Worm (Caenorhabditis elegans): ENCODE data around the gene srh-30.

srh-30 gene

ce11 chrV:6803992-6804391, 32.4 kb upstream of the srh-30 start, which contains the start of gene dmsr-11:
Gene dmsr-11 (minus strand): TSS chrV:6804092.
- TF ChIP-seq hmbx-1 (tag; optimal IDR thresholded peaks at IDR 0.05) (no peak), pes-1 (GFP tag; IDR thresholded peaks at IDR 0.05) (no peak), sea-1 (GFP tag; conservative IDR thresholded peaks at IDR 0.05) (no peak), scrt-1 (GFP tag; IDR thresholded peaks at IDR 0.05) (no peak), ama-1 (optimal IDR thresholded peaks at IDR 0.05) (no peak), tbx-37 (GFP tag; conservative IDR thresholded peaks at IDR 0.05) (no peak), ceh-13 (GFP tag; optimal IDR thresholded peaks at IDR 0.05) (no peak), B0310.2 (tag; optimal IDR thresholded peaks at IDR 0.05) (no peak), flt-1 (GFP tag; IDR thresholded peaks at IDR 0.05) (no peak)

DNA sequence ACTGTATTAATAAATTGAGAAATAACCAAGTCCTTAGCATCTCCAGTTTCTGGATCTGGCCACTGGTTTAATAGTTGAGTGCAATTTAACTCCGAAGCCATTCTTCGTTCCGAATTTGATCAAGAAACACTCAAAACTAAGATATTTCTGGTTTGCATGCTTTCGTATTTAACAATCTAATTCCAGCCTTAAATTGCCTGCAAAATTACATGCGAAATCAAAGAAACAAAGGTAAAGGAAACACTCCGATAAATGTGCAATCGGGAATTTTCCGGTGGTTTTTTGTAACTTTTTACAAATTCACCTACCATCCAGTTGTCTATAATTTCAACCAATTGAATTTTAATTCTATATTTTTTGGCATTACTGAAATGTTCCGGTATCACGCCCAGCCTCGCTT, 30.3 kb upstream of the srh-30 start, which contains the start of gene dmsr-10:
Gene dmsr-10, minus strand, starts transcription at position 101 of the 400 bp plus-strand sequence.
- no peak for TF ChIP-seq sea-1 (GFP tag; conservative IDR thresholded peaks at IDR 0.05)
- TF ChIP-seq B0310.2 (tag; optimal IDR thresholded peaks at IDR 0.05) = no peak
- TF ChIP-seq tbx-37 (GFP tag; conservative IDR thresholded peaks at IDR 0.05) = no peak
- TF ChIP-seq hnd-1 (tag; optimal IDR thresholded peaks at IDR 0.05) = no peak
- no peak for TF ChIP-seq aly-1 (tag; optimal IDR thresholded peaks at IDR 0.05)
- no peak for TF ChIP-seq ama-1 (optimal IDR thresholded peaks at IDR 0.05)
- TF ChIP-seq tbx-11 (GFP tag; IDR thresholded peaks at IDR 0.05) = no peak
- no peak for TF ChIP-seq scrt-1 (GFP tag; IDR thresholded peaks at IDR 0.05)
- TF ChIP-seq hmg-4 (GFP tag; optimal IDR thresholded peaks at IDR 0.05) = no peak
- TF ChIP-seq tra-4 (tag; optimal IDR thresholded peaks at IDR 0.05) = no peak
- TF ChIP-seq ceh-13 (GFP tag; optimal IDR thresholded peaks at IDR 0.05) = no peak
- TF ChIP-seq ets-7 (tag; optimal IDR thresholded peaks at IDR 0.05) = no peak

DNA sequence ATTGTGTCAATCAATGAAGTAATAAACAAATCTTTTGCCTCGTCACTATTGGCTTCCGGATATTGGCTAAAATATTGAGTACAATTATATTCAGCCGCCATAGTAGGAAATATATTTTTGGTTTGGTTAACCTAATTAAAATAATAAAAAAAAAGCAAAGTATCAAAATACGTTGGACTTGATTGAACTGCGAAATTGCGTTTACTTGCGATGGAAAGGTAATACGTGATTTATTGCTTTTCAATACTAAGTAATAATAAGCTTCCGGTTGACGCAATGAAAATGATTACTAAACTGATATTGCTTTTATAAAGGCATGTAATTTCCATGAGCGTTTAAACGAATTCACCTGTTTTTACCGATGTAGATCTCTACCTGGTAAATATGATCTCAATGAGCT, 28.0 kb upstream of the srh-30 start, which contains the start of gene dmsr-9:
Gene dmsr-9, minus strand, starts transcription at position 101 of the 400 bp plus-strand sequence.
- no peak for TF ChIP-seq scrt-1 (GFP tag; IDR thresholded peaks at IDR 0.05)
- TF ChIP-seq hmg-4 (GFP tag; optimal IDR thresholded peaks at IDR 0.05) = no peak
- no peak for TF ChIP-seq flt-1 (GFP tag; IDR thresholded peaks at IDR 0.05)
- no peak for TF ChIP-seq F13C5.2 (tag; optimal IDR thresholded peaks at IDR 0.05)
- TF ChIP-seq sea-1 (GFP tag; conservative IDR thresholded peaks at IDR 0.05) = no peak
- TF ChIP-seq B0310.2 (tag; optimal IDR thresholded peaks at IDR 0.05) = no peak
- TF ChIP-seq pes-1 (GFP tag; IDR thresholded peaks at IDR 0.05) = no peak
- TF ChIP-seq ceh-13 (GFP tag; optimal IDR thresholded peaks at IDR 0.05) = no peak
- no peak for TF ChIP-seq hnd-1 (tag; optimal IDR thresholded peaks at IDR 0.05)
- no peak for TF ChIP-seq ceh-36 (tag; optimal IDR thresholded peaks at IDR 0.05)
- no peak for TF ChIP-seq ama-1 (optimal IDR thresholded peaks at IDR 0.05)
- TF ChIP-seq aly-1 (tag; optimal IDR thresholded peaks at IDR 0.05) = no peak
- no peak for TF ChIP-seq tra-4 (tag; optimal IDR thresholded peaks at IDR 0.05)
- no peak for TF ChIP-seq tbx-11 (GFP tag; IDR thresholded peaks at IDR 0.05)
- no peak for TF ChIP-seq ets-7 (tag; optimal IDR thresholded peaks at IDR 0.05)
- TF ChIP-seq tbx-37 (GFP tag; conservative IDR thresholded peaks at IDR 0.05) = no peak

DNA sequence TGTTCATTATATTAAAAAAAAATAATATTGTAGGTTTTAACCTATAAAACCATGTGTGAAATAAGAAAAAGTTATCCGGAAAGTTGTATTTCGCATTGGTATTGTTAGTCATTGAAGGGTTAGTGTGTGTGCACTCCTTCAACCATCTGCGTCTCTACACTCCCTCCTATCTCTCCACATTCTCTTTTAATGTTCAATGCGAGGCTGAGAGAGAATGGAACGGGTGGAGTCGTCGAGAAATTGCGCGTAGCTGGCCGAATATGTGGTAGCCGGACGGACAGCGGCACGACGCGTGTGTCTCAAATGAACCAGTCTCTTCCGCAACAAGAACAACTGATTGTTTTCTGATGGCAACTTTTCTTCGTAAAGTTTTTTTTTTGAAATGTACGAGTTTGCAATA, 25.3 kb upstream of the srh-30 start:
- no peak for TF ChIP-seq hmg-4 (GFP tag; optimal IDR thresholded peaks at IDR 0.05)
- TF ChIP-seq tbx-11 (GFP tag; IDR thresholded peaks at IDR 0.05) = no peak
- no peak for TF ChIP-seq scrt-1 (GFP tag; IDR thresholded peaks at IDR 0.05)
- TF ChIP-seq F13C5.2 (tag; optimal IDR thresholded peaks at IDR 0.05) = no peak
- no peak for TF ChIP-seq B0310.2 (tag; optimal IDR thresholded peaks at IDR 0.05)
- TF ChIP-seq aly-1 (tag; optimal IDR thresholded peaks at IDR 0.05) = no peak
- TF ChIP-seq ama-1 (optimal IDR thresholded peaks at IDR 0.05) = no peak
- no peak for TF ChIP-seq hnd-1 (tag; optimal IDR thresholded peaks at IDR 0.05)
- TF ChIP-seq sea-1 (GFP tag; conservative IDR thresholded peaks at IDR 0.05) = no peak
- TF ChIP-seq tbx-37 (GFP tag; conservative IDR thresholded peaks at IDR 0.05) = no peak
- no peak for TF ChIP-seq pes-1 (GFP tag; IDR thresholded peaks at IDR 0.05)
- no peak for TF ChIP-seq ets-7 (tag; optimal IDR thresholded peaks at IDR 0.05)
- TF ChIP-seq ceh-13 (GFP tag; optimal IDR thresholded peaks at IDR 0.05) = no peak
- no peak for TF ChIP-seq ceh-36 (tag; optimal IDR thresholded peaks at IDR 0.05)
- no peak for TF ChIP-seq hmbx-1 (tag; optimal IDR thresholded peaks at IDR 0.05)
- no peak for TF ChIP-seq tra-4 (tag; optimal IDR thresholded peaks at IDR 0.05)
- no peak for TF ChIP-seq flt-1 (GFP tag; IDR thresholded peaks at IDR 0.05)

ce11 chrV:6796264-6796663, 24.7 kb upstream of the srh-30 start:
- TF ChIP-seq aly-1 (tag; optimal IDR thresholded peaks at IDR 0.05) (no peak), F13C5.2 (tag; optimal IDR thresholded peaks at IDR 0.05) (no peak), sea-1 (GFP tag; conservative IDR thresholded peaks at IDR 0.05) (no peak)

DNA sequence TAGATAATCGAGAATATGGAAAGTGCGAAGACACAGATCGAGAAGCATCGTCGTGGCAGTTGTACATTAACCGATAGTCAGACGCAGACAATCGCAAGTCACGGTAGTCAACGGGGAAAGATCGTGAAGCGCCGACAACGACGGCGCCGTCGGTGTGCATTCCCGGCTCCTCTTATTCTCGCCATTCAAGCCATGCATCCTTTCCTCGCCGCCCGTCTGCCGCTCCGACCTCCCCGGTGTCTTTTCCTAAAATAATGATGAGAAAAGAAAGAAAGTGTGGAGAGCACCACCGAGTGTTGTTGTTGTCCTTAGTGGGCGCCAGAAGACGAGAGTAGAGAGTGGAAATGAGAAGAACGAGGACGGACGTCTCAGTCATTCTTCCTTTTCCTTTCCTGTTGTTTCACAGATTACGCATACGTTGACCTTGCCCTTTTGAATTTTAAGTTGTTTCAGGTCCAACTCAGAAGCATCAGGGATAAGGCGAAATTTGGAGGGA, 22.2 kb upstream of the srh-30 start, which contains the start of gene ZC404.1:
Gene ZC404.1, plus strand, starts transcription at position 446 of the 496 bp plus-strand sequence.
- TF ChIP-seq ama-1 (optimal IDR thresholded peaks at IDR 0.05) = no peak
- no peak for TF ChIP-seq ceh-36 (tag; optimal IDR thresholded peaks at IDR 0.05)

DNA sequence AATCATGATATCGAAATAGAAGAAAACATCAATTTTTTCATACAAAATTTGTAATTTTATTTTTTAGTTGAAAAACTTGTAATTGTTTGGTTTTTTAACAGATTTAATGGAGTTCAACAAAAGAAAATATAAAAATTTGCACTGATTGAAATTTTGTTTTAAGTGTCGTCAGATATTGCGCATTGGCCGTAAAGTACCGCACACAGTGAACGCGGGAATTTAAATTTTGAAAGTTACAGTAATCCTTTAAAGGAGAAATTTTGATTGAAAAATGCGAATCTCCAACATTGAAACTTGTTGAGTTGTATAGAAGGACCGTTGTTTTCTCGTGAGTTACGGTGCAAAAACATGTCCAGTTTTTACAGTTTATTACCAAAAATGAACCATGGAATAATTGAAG, 21.4 kb upstream of the srh-30 start:
- no peak for TF ChIP-seq hmg-4 (GFP tag; optimal IDR thresholded peaks at IDR 0.05)
- no peak for TF ChIP-seq B0310.2 (tag; optimal IDR thresholded peaks at IDR 0.05)
- no peak for TF ChIP-seq hnd-1 (tag; optimal IDR thresholded peaks at IDR 0.05)
- no peak for TF ChIP-seq pes-1 (GFP tag; IDR thresholded peaks at IDR 0.05)
- TF ChIP-seq ceh-13 (GFP tag; optimal IDR thresholded peaks at IDR 0.05) = no peak
- TF ChIP-seq tbx-37 (GFP tag; conservative IDR thresholded peaks at IDR 0.05) = no peak

DNA sequence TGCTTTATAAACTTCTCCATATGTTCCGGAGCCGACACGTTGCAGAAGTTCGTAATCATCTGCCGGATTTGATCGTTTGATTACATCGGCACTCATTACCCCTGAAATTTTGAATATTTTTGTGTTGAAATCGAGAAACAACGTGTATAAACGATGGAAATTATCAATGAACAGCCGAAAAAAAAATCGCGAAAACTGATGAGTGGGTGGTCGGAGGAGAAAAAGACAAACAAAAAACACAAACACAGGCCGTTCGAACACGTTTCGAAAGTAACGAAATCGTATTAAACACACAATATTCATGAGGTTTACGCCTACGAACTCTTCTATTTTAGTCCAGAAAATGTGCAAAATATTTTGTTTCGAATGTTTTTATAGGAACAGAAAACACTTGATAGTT, 21.0 kb upstream of the srh-30 start, which contains the start of gene gck-2:
Gene gck-2, minus strand, starts transcription at position 101 of the 400 bp plus-strand sequence.
- TF ChIP-seq hmbx-1 (tag; optimal IDR thresholded peaks at IDR 0.05) (no peak), hnd-1 (tag; optimal IDR thresholded peaks at IDR 0.05) (no peak), tbx-37 (GFP tag; conservative IDR thresholded peaks at IDR 0.05) (no peak), F13C5.2 (tag; optimal IDR thresholded peaks at IDR 0.05) (no peak), aly-1 (tag; optimal IDR thresholded peaks at IDR 0.05) (no peak), ama-1 (optimal IDR thresholded peaks at IDR 0.05) (no peak), tbx-11 (GFP tag; IDR thresholded peaks at IDR 0.05) (no peak), flt-1 (GFP tag; IDR thresholded peaks at IDR 0.05) (no peak), tra-4 (tag; optimal IDR thresholded peaks at IDR 0.05) (no peak), B0310.2 (tag; optimal IDR thresholded peaks at IDR 0.05) (no peak), ceh-13 (GFP tag; optimal IDR thresholded peaks at IDR 0.05) (no peak), sea-1 (GFP tag; conservative IDR thresholded peaks at IDR 0.05) (no peak), hmg-4 (GFP tag; optimal IDR thresholded peaks at IDR 0.05) (no peak), ceh-36 (tag; optimal IDR thresholded peaks at IDR 0.05) (no peak), ets-7 (tag; optimal IDR thresholded peaks at IDR 0.05) (no peak), pes-1 (GFP tag; IDR thresholded peaks at IDR 0.05) (no peak), scrt-1 (GFP tag; IDR thresholded peaks at IDR 0.05) (no peak)
